Worm (Caenorhabditis elegans): Measurements from ENCODE around the gene C48B4.11.

- no peak for TF ChIP-seq him-1 (tag; optimal IDR thresholded peaks at IDR 0.05)
- no peak for TF ChIP-seq W03F9.2 (tag; optimal IDR thresholded peaks at IDR 0.05)
Measured at ce11 chrIII:9565973-9566372, at the start of gene C48B4.11.
